Worm (Caenorhabditis elegans): ENCODE measurements around the gene Y49F6C.7.

DNA sequence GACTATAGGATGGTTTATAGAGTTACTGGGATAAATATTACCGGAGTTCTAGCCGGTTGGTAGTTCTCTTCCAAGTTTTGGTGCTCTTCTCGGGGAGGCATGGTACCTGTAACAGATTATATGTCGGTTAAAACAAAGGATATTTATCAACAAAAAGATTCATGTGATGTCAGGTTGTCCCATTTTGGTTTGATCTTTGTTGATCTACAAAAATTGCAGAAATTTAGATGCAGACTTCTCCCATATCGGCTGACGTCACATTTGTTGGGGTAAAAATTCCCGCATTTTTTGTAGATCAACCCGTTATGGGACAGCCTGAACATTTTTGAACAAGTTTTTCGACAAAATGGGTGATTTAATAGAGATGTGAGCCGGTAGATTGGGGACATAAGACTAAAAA is at the start of gene Y49F6C.7:
- TF ChIP-seq ama-1 (optimal IDR thresholded peaks at IDR 0.05) (no peak), ama-1 (GFP tag; optimal IDR thresholded peaks at IDR 0.05) (no peak), nfya-2 (GFP tag; IDR thresholded peaks at IDR 0.05) (no peak), unc-62 (GFP tag; optimal IDR thresholded peaks at IDR 0.05) (no peak), hlh-12 (tag; optimal IDR thresholded peaks at IDR 0.05) (no peak), efl-1 (GFP tag; optimal IDR thresholded peaks at IDR 0.05) (no peak), bed-1 (GFP tag; IDR thresholded peaks at IDR 0.05) (no peak), madf-8 (GFP tag; conservative IDR thresholded peaks at IDR 0.05) (no peak), attf-5 (GFP tag; optimal IDR thresholded peaks at IDR 0.05) (no peak), sea-2 (GFP tag; IDR thresholded peaks at IDR 0.05) (no peak), lin-40 (tag; optimal IDR thresholded peaks at IDR 0.05) (no peak), die-1 (tag; optimal IDR thresholded peaks at IDR 0.05) (no peak), snpc-1.1 (tag; optimal IDR thresholded peaks at IDR 0.05; ENCODE audit: insufficient read depth) (no peak)

Data from whole organism, young adult.